Worm (Caenorhabditis elegans) whole organism, mixed stage, embryonic: ENCODE data around the gene mec-2.

Source experiments
- bed-3 ChIP-seq: fragments of 200-800 bp; sonication (Bioruptor generic); optimal IDR thresholded peaks from 3 replicates; lab custom pipeline; 2018; ENCODE audit warnings: mild to moderate bottlenecking, missing genetic modification characterization, moderate library complexity, missing compliant biosample characterization
- ceh-83 ChIP-seq: fragments of 200-800 bp; sonication (Bioruptor generic); optimal IDR thresholded peaks from 2 replicates; lab custom pipeline; 2018; ENCODE audit warnings: mild to moderate bottlenecking, missing genetic modification characterization, missing compliant biosample characterization
- cnd-1 ChIP-seq: fragments of 200-800 bp; sonication (Bioruptor generic); optimal IDR thresholded peaks from 2 replicates; lab custom pipeline; 2018; ENCODE audit warnings: mild to moderate bottlenecking, missing genetic modification characterization, missing compliant biosample characterization
- drap-1 ChIP-seq: fragments of 200-800 bp; sonication (Bioruptor generic); optimal IDR thresholded peaks from 3 replicates; lab custom pipeline; 2018; ENCODE audit warnings: mild to moderate bottlenecking, missing genetic modification characterization, missing compliant biosample characterization
- flh-1 ChIP-seq: fragments of 200-800 bp; sonication (Bioruptor generic); optimal IDR thresholded peaks from 2 replicates; lab custom pipeline; 2018; ENCODE audit warnings: mild to moderate bottlenecking, missing genetic modification characterization, moderate library complexity, missing compliant biosample characterization
- lsy-2 ChIP-seq: fragments of 150-350 bp; optimal IDR thresholded peaks from 2 replicates; lab custom pipeline; 2014; ENCODE audit warnings: missing biosample characterization, missing genetic modification characterization
- mab-5 ChIP-seq: fragments of 150-350 bp; optimal IDR thresholded peaks from 2 replicates; lab custom pipeline; 2014; ENCODE audit warnings: missing biosample characterization, missing genetic modification characterization
- mls-2 ChIP-seq: sonication (generic microtip); optimal IDR thresholded peaks from 2 replicates; lab custom pipeline; 2016; ENCODE audit warnings: mild to moderate bottlenecking, missing genetic modification characterization, moderate library complexity, missing compliant biosample characterization
- nhr-237 ChIP-seq: fragments of 150-350 bp; optimal IDR thresholded peaks from 2 replicates; lab custom pipeline; 2014; ENCODE audit warnings: missing biosample characterization, missing genetic modification characterization
- nhr-28 ChIP-seq: fragments of 150-350 bp; optimal IDR thresholded peaks from 2 replicates; lab custom pipeline; 2014; ENCODE audit warnings: missing biosample characterization, missing genetic modification characterization
- pha-4 ChIP-seq: fragments of 150-350 bp; optimal IDR thresholded peaks from 2 replicates; lab custom pipeline; 2018; ENCODE audit warnings: missing biosample characterization, missing genetic modification reagents, missing genetic modification characterization
- snpc-4 ChIP-seq: fragments of 150-350 bp; optimal IDR thresholded peaks from 2 replicates; lab custom pipeline; 2014; ENCODE audit warnings: missing biosample characterization, missing genetic modification characterization
- tbx-8 ChIP-seq: fragments of 200-800 bp; sonication (Bioruptor generic); optimal IDR thresholded peaks from 2 replicates; lab custom pipeline; 2018; ENCODE audit warnings: mild to moderate bottlenecking, missing genetic modification characterization, moderate library complexity, missing compliant biosample characterization
- unc-120 ChIP-seq: sonication (generic microtip); optimal IDR thresholded peaks from 2 replicates; lab custom pipeline; 2017; ENCODE audit warnings: missing genetic modification characterization, missing compliant biosample characterization; ENCODE audit not compliant: poor library complexity, severe bottlenecking
- unc-39 ChIP-seq: fragments of 150-350 bp; optimal IDR thresholded peaks from 2 replicates; lab custom pipeline; 2014; ENCODE audit warnings: missing biosample characterization, missing genetic modification characterization

The mec-2 gene

ce11 chrX:5639562-5639961 lies 72.0 kb downstream of the mec-2 start:
- TF ChIP-seq bed-3 (GFP tag; lab: Kevin White, UChicago) (no peak), flh-1 (no peak), nhr-237 (tag; lab: Kevin White, UChicago) (no peak), cnd-1 (tag; lab: Kevin White, UChicago) (no peak), unc-120 (tag; lab: Kevin White, UChicago) (no peak), nhr-28 (no peak), unc-39 (no peak), mls-2 (tag; lab: Kevin White, UChicago) (no peak), lsy-2 (no peak), snpc-4 (no peak), mab-5 (no peak), drap-1 (GFP tag; lab: Kevin White, UChicago) (no peak), tbx-8 (GFP tag; lab: Kevin White, UChicago) (no peak), ceh-83 (GFP tag; lab: Kevin White, UChicago) (no peak), pha-4 (no peak)
- TF ChIP-seq, all 35 proteins: peak for 0
